Worm (Caenorhabditis elegans) whole organism, early embryonic: ENCODE results near the gene M02H5.8.

ENCODE experiments used
- aly-1 ChIP-seq: sonication (generic microtip); optimal IDR thresholded peaks from 2 replicates; lab custom pipeline; 2016; ENCODE audit warnings: missing genetic modification characterization, missing compliant biosample characterization
- ama-1 ChIP-seq: fragments of 150-350 bp; optimal IDR thresholded peaks from 2 replicates; lab custom pipeline; 2014
- hnd-1 ChIP-seq: sonication (generic microtip); optimal IDR thresholded peaks from 2 replicates; lab custom pipeline; 2016; ENCODE audit warnings: missing genetic modification characterization, missing compliant biosample characterization
- tbx-11 ChIP-seq: fragments of 200-800 bp; sonication (Bioruptor generic); IDR thresholded peaks from 2 replicates; pipeline ENCODE4 v1.3.6; 2022; ENCODE audit warnings: missing genetic modification characterization, missing compliant biosample characterization
- tbx-37 ChIP-seq: fragments of 200-800 bp; sonication (Bioruptor generic); conservative IDR thresholded peaks from 2 replicates; pipeline ENCODE4 v1.3.6; 2022; ENCODE audit warnings: missing genetic modification reagents, missing genetic modification characterization, missing compliant biosample characterization

ce11 chrV:443193-443592 lies 6.6 kb upstream of the M02H5.8 start, which contains the start of gene srh-33:
- TF ChIP-seq ama-1 (lab: Kevin White, UChicago) = no peak
- TF ChIP-seq tbx-11 (GFP tag; lab: Robert Waterston, UW) = no peak
- TF ChIP-seq hnd-1 (tag; lab: Kevin White, UChicago) = no peak
- TF ChIP-seq tbx-37 (GFP tag; lab: Robert Waterston, UW) = no peak
- no peak for TF ChIP-seq aly-1 (tag; lab: Kevin White, UChicago)
